Worm (Caenorhabditis elegans) whole organism, L2 larva: ENCODE data around the gene F22E5.21.

Experiments used
- lsy-2 ChIP-seq, 2 experiments: fragments of 150-350 bp in 1 of 2; sonication (generic microtip) in 1 of 2; optimal IDR thresholded peaks; 2 replicates each; lab custom pipeline; 2014 to 2017; ENCODE audit warnings: missing biosample characterization in 2 of 2, missing genetic modification characterization in 2 of 2
- ztf-11 ChIP-seq: sonication (generic microtip); optimal IDR thresholded peaks from 2 replicates; lab custom pipeline; 2017; ENCODE audit warnings: missing biosample characterization, missing genetic modification characterization

ce11 chrII:2629270-2629669 is 8.0 kb downstream of the F22E5.21 start, which contains the start of gene sri-37:
- no peak for TF ChIP-seq lsy-2 (tag; optimal IDR thresholded peaks at IDR 0.05; lab: Kevin White, UChicago)
- no peak for TF ChIP-seq ztf-11 (tag; lab: Kevin White, UChicago)
